Fruit fly (Drosophila melanogaster): ENCODE measurements around the gene CapaR.

Gene CapaR

dm6 chr3L:21515823-21516715 is 45.9 kb downstream of the CapaR start, which contains the start of the genes SAK and Cdk12 (continued):
- peak; percentile 47; the same call in 1 of the 2 replicates for TF ChIP-seq toy (GFP tag; IDR thresholded peaks at IDR 0.05)
- peak; percentile 39 for TF ChIP-seq CTCF (GFP tag; optimal IDR thresholded peaks at IDR 0.05)
- TF ChIP-seq Ets97D (GFP tag; optimal IDR thresholded peaks at IDR 0.05), result peak; percentile 58
- 0 out of 2 replicates have a peak, but pooled peaks have one; percentile 59 for TF ChIP-seq ap (GFP tag; IDR thresholded peaks at IDR 0.05)
- peak; percentile 61 for TF ChIP-seq ewg (GFP tag; optimal IDR thresholded peaks at IDR 0.05)
- TF ChIP-seq Side (GFP tag; optimal IDR thresholded peaks at IDR 0.05), result peak; percentile 20
- peak; percentile 85 for TF ChIP-seq HHEX (GFP tag; optimal IDR thresholded peaks at IDR 0.05)
- peak; percentile 67 for TF ChIP-seq fu2 (GFP tag; optimal IDR thresholded peaks at IDR 0.05)
- TF ChIP-seq Taf1 (GFP tag; IDR thresholded peaks at IDR 0.05), result peak; percentile 77; the same call in 1 of the 2 replicates
- peak; percentile 75 for TF ChIP-seq CG14014 (GFP tag; IDR thresholded peaks at IDR 0.05)
- TF ChIP-seq CG13123 (GFP tag; optimal IDR thresholded peaks at IDR 0.05), result peak; percentile 32
- TF ChIP-seq CG7271 (tag; optimal IDR thresholded peaks at IDR 0.05), result peak; percentile 57
- TF ChIP-seq MBD-R2 (GFP tag; IDR thresholded peaks at IDR 0.05), result peak; percentile 60
- TF ChIP-seq tap (tag; optimal IDR thresholded peaks at IDR 0.05), result peak; percentile 82
- peak in 1 of 2 experiments; percentile 83 for TF ChIP-seq Hr78 (GFP tag; optimal IDR thresholded peaks at IDR 0.05)
- peak; percentile 98 for TF ChIP-seq Ets65A (GFP tag)
- peak; percentile 30 for TF ChIP-seq CG1647 (GFP tag; optimal IDR thresholded peaks at IDR 0.05)
- TF ChIP-seq gem (tag; optimal IDR thresholded peaks at IDR 0.05), result peak; percentile 93
- peak; percentile 77 for TF ChIP-seq tgo (GFP tag; IDR thresholded peaks at IDR 0.05)
- TF ChIP-seq lov (optimal IDR thresholded peaks at IDR 0.05), result no peak
- no peak for TF ChIP-seq lov (GFP tag; IDR thresholded peaks at IDR 0.05)
- TF ChIP-seq Ravus (GFP tag; IDR thresholded peaks at IDR 0.05), result peak; percentile 47
- TF ChIP-seq Med (GFP tag), result peak; percentile 86
- peak; percentile 88 for TF ChIP-seq CG11504 (tag; optimal IDR thresholded peaks at IDR 0.05)
- peak; percentile 80 for TF ChIP-seq odd (GFP tag; optimal IDR thresholded peaks at IDR 0.05)
- peak; percentile 40 for TF ChIP-seq run (tag; optimal IDR thresholded peaks at IDR 0.05)
- no peak for TF ChIP-seq nau (GFP tag; optimal IDR thresholded peaks at IDR 0.05)
- TF ChIP-seq Oaz (GFP tag; IDR thresholded peaks at IDR 0.05), result peak; percentile 80
- no peak for TF ChIP-seq wek (GFP tag; optimal IDR thresholded peaks at IDR 0.05)
- TF ChIP-seq CG10321 (GFP tag; IDR thresholded peaks at IDR 0.05), result no peak; the same call in 1 of the 2 replicates
- no peak for TF ChIP-seq Bteb2 (GFP tag; optimal IDR thresholded peaks at IDR 0.05)
- no peak for TF ChIP-seq usp (GFP tag; optimal IDR thresholded peaks at IDR 0.05)
- TF ChIP-seq insv (GFP tag; optimal IDR thresholded peaks at IDR 0.05), result peak in 1 of 2 experiments; percentile 71
- TF ChIP-seq Dfd (GFP tag; optimal IDR thresholded peaks at IDR 0.05), result peak in 1 of 2 experiments; percentile 49
- peak; percentile 68 for TF ChIP-seq cato (GFP tag; optimal IDR thresholded peaks at IDR 0.05; ENCODE audit: borderline replicate concordance)
- TF ChIP-seq lmd (GFP tag; IDR thresholded peaks at IDR 0.05), result peak; percentile 87
- TF ChIP-seq sc (optimal IDR thresholded peaks at IDR 0.05), result no peak
- peak; percentile 77 for TF ChIP-seq sc (GFP tag; optimal IDR thresholded peaks at IDR 0.05)
- TF ChIP-seq phol (tag; optimal IDR thresholded peaks at IDR 0.05), result peak; percentile 89
- TF ChIP-seq eve (GFP tag; optimal IDR thresholded peaks at IDR 0.05), result peak in 1 of 2 experiments; percentile 78
- no peak; the same call in 1 of the 2 replicates for TF ChIP-seq cas (GFP tag; IDR thresholded peaks at IDR 0.05)
- peak; percentile 71 for TF ChIP-seq twi (tag; optimal IDR thresholded peaks at IDR 0.05)
- no peak for TF ChIP-seq fd102C (GFP tag; optimal IDR thresholded peaks at IDR 0.05)
- no peak for TF ChIP-seq gro (GFP tag; optimal IDR thresholded peaks at IDR 0.05)
- peak; percentile 85 for TF ChIP-seq CG33557 (GFP tag; optimal IDR thresholded peaks at IDR 0.05)
- TF ChIP-seq CG12219 (GFP tag; optimal IDR thresholded peaks at IDR 0.05), result peak; percentile 58
- peak; percentile 80 for TF ChIP-seq CG4617 (GFP tag; optimal IDR thresholded peaks at IDR 0.05; ENCODE audit: borderline replicate concordance)
- peak; percentile 77 for TF ChIP-seq tup (GFP tag; optimal IDR thresholded peaks at IDR 0.05)
- peak; percentile 82 for TF ChIP-seq CG15601 (tag; optimal IDR thresholded peaks at IDR 0.05)

Measured in whole organism, embryonic.